Worm (Caenorhabditis elegans) whole organism, L3 larva: ENCODE data around the gene F26F2.3.
"Not testable (repeated sequence)": the region's sequence is repeated elsewhere in the genome, so short reads cannot be mapped to it uniquely, and the experiment has no call there.

Experiments
- lin-39 ChIP-seq: fragments of 150-350 bp; optimal IDR thresholded peaks from 2 replicates; lab custom pipeline; 2018; ENCODE audit warnings: missing biosample characterization, missing genetic modification reagents, missing genetic modification characterization
- mdl-1 ChIP-seq: fragments of 150-350 bp; optimal IDR thresholded peaks from 2 replicates; lab custom pipeline; 2014; ENCODE audit warnings: missing biosample characterization, missing genetic modification characterization
- skn-1 ChIP-seq: fragments of 150-350 bp; optimal IDR thresholded peaks from 2 replicates; lab custom pipeline; 2014; ENCODE audit warnings: missing biosample characterization, missing genetic modification characterization

DNA sequence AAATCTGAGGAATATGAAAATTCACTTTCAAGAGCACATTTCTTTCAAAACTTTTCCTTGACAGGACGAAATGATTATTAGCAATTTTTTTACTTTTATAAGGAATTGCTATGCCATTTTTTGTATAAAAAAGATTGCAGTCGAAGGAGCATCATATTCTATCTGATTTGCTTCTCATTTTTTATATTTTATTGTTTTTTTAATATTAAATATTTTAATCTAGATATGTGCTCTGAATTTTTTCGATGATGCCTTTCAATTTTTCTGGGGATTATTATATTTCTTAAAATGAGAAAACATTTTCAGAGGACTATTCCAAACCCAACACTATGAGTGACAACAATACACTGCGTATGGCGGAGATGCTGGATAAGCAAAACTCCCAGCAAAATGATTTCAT, 2.3 kb downstream of the F26F2.3 start, which contains the start of gene F26F2.13:
- not testable (repeated sequence) for TF ChIP-seq mdl-1; lin-39; skn-1 (tag; lab: Kevin White, UChicago)
